Worm (Caenorhabditis elegans): ENCODE results near the gene F58F6.6.

ce11 chrIV:1389021-1389420 lies 48.1 kb downstream of the F58F6.6 start:
- TF ChIP-seq madf-3 (GFP tag; IDR thresholded peaks at IDR 0.05), result no peak
- no peak for TF ChIP-seq unc-62 (GFP tag; optimal IDR thresholded peaks at IDR 0.05)
- TF ChIP-seq pha-4 (tag; optimal IDR thresholded peaks at IDR 0.05), result no peak
- no peak for TF ChIP-seq rpc-1 (optimal IDR thresholded peaks at IDR 0.05)
- no peak for TF ChIP-seq rpc-1 (tag; optimal IDR thresholded peaks at IDR 0.05)
- no peak for TF ChIP-seq ztf-28 (GFP tag; IDR thresholded peaks at IDR 0.05)

Measured in whole organism, young adult.